Fruit fly (Drosophila melanogaster) whole organism, embryonic: Measurements from ENCODE around the gene CG7432.

Source experiments
- B-H1 ChIP-seq: fragments of 200-800 bp; sonication (Bioruptor generic); IDR thresholded peaks from 3 replicates; pipeline ENCODE4 v1.3.6; 2022; ENCODE audit warnings: missing biosample characterization, missing genetic modification characterization
- Bdp1 ChIP-seq: fragments of 200-800 bp; sonication (Bioruptor generic); optimal IDR thresholded peaks from 3 replicates; lab custom pipeline; 2016; ENCODE audit warnings: missing biosample characterization, missing genetic modification characterization
- CG1024 ChIP-seq: fragments of 200-800 bp; sonication (Bioruptor generic); IDR thresholded peaks from 2 replicates; pipeline ENCODE4 v1.3.6; 2022; ENCODE audit warnings: missing biosample characterization, missing genetic modification characterization
- CG10431 ChIP-seq: fragments of 200-800 bp; sonication (Bioruptor generic); optimal IDR thresholded peaks from 3 replicates; lab custom pipeline; 2018; ENCODE audit warnings: missing biosample characterization, mild to moderate bottlenecking, missing genetic modification characterization
- CG10543 ChIP-seq: fragments of 200-800 bp; sonication (Bioruptor generic); optimal IDR thresholded peaks from 3 replicates; lab custom pipeline; 2017; ENCODE audit warnings: missing biosample characterization, mild to moderate bottlenecking, missing genetic modification characterization, moderate library complexity
- CG10654 ChIP-seq: fragments of 200-800 bp; sonication (Bioruptor generic); optimal IDR thresholded peaks from 2 replicates; lab custom pipeline; 2016; ENCODE audit warnings: missing biosample characterization, missing genetic modification characterization
- CG11456 ChIP-seq: fragments of 200-800 bp; sonication (Bioruptor generic); IDR thresholded peaks from 3 replicates; pipeline ENCODE4 v1.3.6; 2022; ENCODE audit warnings: missing biosample characterization, missing genetic modification characterization
- CG11696 ChIP-seq: fragments of 200-800 bp; sonication (Bioruptor generic); IDR thresholded peaks from 2 replicates; pipeline ENCODE4 v1.3.6; 2022; ENCODE audit warnings: missing biosample characterization, missing genetic modification characterization
- CG12155 ChIP-seq: fragments of 200-800 bp; sonication (Bioruptor generic); optimal IDR thresholded peaks from 3 replicates; lab custom pipeline; 2016; ENCODE audit warnings: missing biosample characterization, missing genetic modification characterization
- CG12219 ChIP-seq: fragments of 200-800 bp; sonication (Bioruptor generic); optimal IDR thresholded peaks from 3 replicates; lab custom pipeline; 2018; ENCODE audit warnings: missing biosample characterization, mild to moderate bottlenecking, missing genetic modification characterization
- CG13775 ChIP-seq: fragments of 200-800 bp; sonication (Bioruptor generic); optimal IDR thresholded peaks from 3 replicates; lab custom pipeline; 2017; ENCODE audit warnings: missing biosample characterization, mild to moderate bottlenecking, missing genetic modification characterization
- CG14710 ChIP-seq: fragments of 200-800 bp; sonication (Bioruptor generic); optimal IDR thresholded peaks from 3 replicates; lab custom pipeline; 2019; ENCODE audit warnings: missing biosample characterization, mild to moderate bottlenecking, missing genetic modification characterization, moderate library complexity
- CG1602 ChIP-seq: fragments of 200-800 bp; sonication (Bioruptor generic); optimal IDR thresholded peaks from 3 replicates; lab custom pipeline; 2016; ENCODE audit warnings: missing biosample characterization, missing genetic modification characterization
- CG16815 ChIP-seq: fragments of 200-800 bp; sonication (Bioruptor generic); optimal IDR thresholded peaks from 3 replicates; lab custom pipeline; 2017; ENCODE audit warnings: missing biosample characterization, mild to moderate bottlenecking, missing genetic modification characterization
- CG17802 ChIP-seq: fragments of 200-800 bp; sonication (Bioruptor generic); optimal IDR thresholded peaks from 2 replicates; lab custom pipeline; 2018; ENCODE audit warnings: missing biosample characterization, mild to moderate bottlenecking, missing genetic modification characterization, moderate library complexity
- CG1832 ChIP-seq: fragments of 200-800 bp; sonication (Bioruptor generic); optimal IDR thresholded peaks from 2 replicates; lab custom pipeline; 2017; ENCODE audit warnings: missing biosample characterization, mild to moderate bottlenecking, missing genetic modification characterization, inconsistent platforms
- CG31224 ChIP-seq: fragments of 200-800 bp; sonication (Bioruptor generic); IDR thresholded peaks from 2 replicates; pipeline ENCODE4 v1.3.6; 2022; ENCODE audit warnings: missing biosample characterization, missing genetic modification characterization
- CG33213 ChIP-seq: fragments of 200-800 bp; sonication (Bioruptor generic); optimal IDR thresholded peaks from 3 replicates; lab custom pipeline; 2016; ENCODE audit warnings: missing biosample characterization, missing genetic modification characterization
- CG9437 ChIP-seq: fragments of 200-800 bp; sonication (Bioruptor generic); optimal IDR thresholded peaks from 2 replicates; lab custom pipeline; 2018; ENCODE audit warnings: missing biosample characterization, mild to moderate bottlenecking, missing genetic modification characterization
- HmgZ ChIP-seq: fragments of 200-800 bp; sonication (Bioruptor generic); optimal IDR thresholded peaks from 2 replicates; lab custom pipeline; 2018; ENCODE audit warnings: missing biosample characterization, mild to moderate bottlenecking, missing genetic modification characterization
- NC2β ChIP-seq: fragments of 200-800 bp; sonication (Bioruptor generic); optimal IDR thresholded peaks from 2 replicates; lab custom pipeline; 2016; ENCODE audit warnings: missing biosample characterization, missing genetic modification characterization
- NfI ChIP-seq: fragments of 200-800 bp; sonication (Bioruptor generic); optimal IDR thresholded peaks from 3 replicates; lab custom pipeline; 2018; ENCODE audit warnings: missing biosample characterization, mild to moderate bottlenecking, missing genetic modification characterization, moderate library complexity
- Ravus ChIP-seq: fragments of 200-800 bp; sonication (Bioruptor generic); IDR thresholded peaks from 2 replicates; pipeline ENCODE4 v1.3.6; 2022; ENCODE audit warnings: missing biosample characterization, missing genetic modification characterization
- Sox102F ChIP-seq: fragments of 200-800 bp; sonication (Bioruptor generic); optimal IDR thresholded peaks from 2 replicates; lab custom pipeline; 2018; ENCODE audit warnings: missing biosample characterization, mild to moderate bottlenecking, missing genetic modification characterization, moderate library complexity
- Sry-β ChIP-seq: fragments of 200-800 bp; sonication (Bioruptor generic); optimal IDR thresholded peaks from 2 replicates; lab custom pipeline; 2018; ENCODE audit warnings: missing biosample characterization, mild to moderate bottlenecking, missing genetic modification characterization, moderate library complexity
- az2 ChIP-seq: fragments of 200-800 bp; sonication (Bioruptor generic); optimal IDR thresholded peaks from 3 replicates; lab custom pipeline; 2016; ENCODE audit warnings: missing biosample characterization, missing genetic modification characterization
- bab2 ChIP-seq: fragments of 200-800 bp; sonication (Bioruptor generic); optimal IDR thresholded peaks from 2 replicates; lab custom pipeline; 2016; ENCODE audit warnings: missing biosample characterization, missing genetic modification characterization
- bcd ChIP-seq: fragments of 200-800 bp; sonication (Bioruptor generic); optimal IDR thresholded peaks from 2 replicates; lab custom pipeline; 2017; ENCODE audit warnings: missing biosample characterization, mild to moderate bottlenecking, missing genetic modification characterization
- bigmax ChIP-seq: fragments of 200-800 bp; sonication (Bioruptor generic); optimal IDR thresholded peaks from 2 replicates; lab custom pipeline; 2018; ENCODE audit warnings: missing biosample characterization, mild to moderate bottlenecking, missing genetic modification characterization
- corto ChIP-seq: fragments of 200-800 bp; sonication (Bioruptor generic); optimal IDR thresholded peaks from 2 replicates; lab custom pipeline; 2016; ENCODE audit warnings: missing biosample characterization, mild to moderate bottlenecking, missing genetic modification characterization, moderate library complexity
- dm ChIP-seq: fragments of 200-800 bp; sonication (Bioruptor generic); optimal IDR thresholded peaks from 3 replicates; lab custom pipeline; 2016; ENCODE audit warnings: missing biosample characterization, missing genetic modification characterization
- eve ChIP-seq, 2 experiments: fragments of >200 bp; optimal IDR thresholded peaks; 2 replicates each; lab custom pipeline; 2017; ENCODE audit warnings: missing biosample characterization in 2 of 2, missing genetic modification characterization in 2 of 2
- ewg ChIP-seq: fragments of 200-800 bp; sonication (Bioruptor generic); optimal IDR thresholded peaks from 3 replicates; lab custom pipeline; 2017; ENCODE audit warnings: mild to moderate bottlenecking, missing biosample characterization, missing genetic modification reagents, missing genetic modification characterization
- fd3F ChIP-seq: fragments of 200-800 bp; sonication (Bioruptor generic); optimal IDR thresholded peaks from 2 replicates; lab custom pipeline; 2018; ENCODE audit warnings: missing biosample characterization, mild to moderate bottlenecking, missing genetic modification characterization, moderate library complexity
- fru ChIP-seq: fragments of >200 bp; optimal IDR thresholded peaks from 2 replicates; lab custom pipeline; 2017
- grn ChIP-seq: fragments of 200-800 bp; sonication (Bioruptor generic); optimal IDR thresholded peaks from 3 replicates; lab custom pipeline; 2017; ENCODE audit warnings: missing biosample characterization, missing genetic modification characterization
- gsb-n ChIP-seq: fragments of 200-800 bp; sonication (Bioruptor generic); optimal IDR thresholded peaks from 3 replicates; lab custom pipeline; 2018; ENCODE audit warnings: missing biosample characterization, mild to moderate bottlenecking, missing genetic modification characterization
- insv ChIP-seq, 2 experiments: fragments of 200-800 bp; sonication (Bioruptor generic); optimal IDR thresholded peaks; 3 replicates each; lab custom pipeline; 2016 to 2018; ENCODE audit warnings: missing biosample characterization in 2 of 2, missing genetic modification characterization in 2 of 2
- nerfin-2 ChIP-seq: fragments of 200-800 bp; sonication (Bioruptor generic); IDR thresholded peaks from 2 replicates; pipeline ENCODE4 v1.3.6; 2022; ENCODE audit warnings: missing biosample characterization, missing genetic modification characterization; ENCODE audit not compliant: partially characterized antibody
- peb ChIP-seq: fragments of 200-800 bp; sonication (Bioruptor generic); IDR thresholded peaks from 2 replicates; pipeline ENCODE4 v1.3.6; 2022; ENCODE audit warnings: missing biosample characterization, missing genetic modification characterization
- pzg ChIP-seq: fragments of 200-800 bp; sonication (Bioruptor generic); optimal IDR thresholded peaks from 3 replicates; lab custom pipeline; 2018; ENCODE audit warnings: missing biosample characterization, mild to moderate bottlenecking, missing genetic modification characterization, moderate library complexity
- ranshi ChIP-seq: fragments of 200-800 bp; sonication (Bioruptor generic); IDR thresholded peaks from 2 replicates; pipeline ENCODE4 v1.3.6; 2022; ENCODE audit warnings: missing biosample characterization, missing genetic modification characterization
- ro ChIP-seq: fragments of 200-800 bp; sonication (Bioruptor generic); IDR thresholded peaks from 2 replicates; pipeline ENCODE4 v1.3.6; 2022; ENCODE audit warnings: missing biosample characterization, missing genetic modification characterization
- run ChIP-seq: fragments of 200-800 bp; sonication (Bioruptor generic); optimal IDR thresholded peaks from 3 replicates; lab custom pipeline; 2018; ENCODE audit warnings: missing biosample characterization, mild to moderate bottlenecking, missing genetic modification characterization
- schlank ChIP-seq: fragments of 200-800 bp; sonication (Bioruptor generic); optimal IDR thresholded peaks from 2 replicates; lab custom pipeline; 2018; ENCODE audit warnings: missing biosample characterization, mild to moderate bottlenecking, missing genetic modification characterization
- seq ChIP-seq: fragments of 200-800 bp; sonication (Bioruptor generic); IDR thresholded peaks from 2 replicates; pipeline ENCODE4 v1.3.6; 2022; ENCODE audit warnings: missing biosample characterization, missing genetic modification characterization
- sob ChIP-seq: fragments of 200-800 bp; sonication (Bioruptor generic); IDR thresholded peaks from 2 replicates; pipeline ENCODE4 v1.3.6; 2022; ENCODE audit warnings: missing biosample characterization, missing genetic modification characterization
- sqz ChIP-seq: fragments of 200-800 bp; sonication (Bioruptor generic); optimal IDR thresholded peaks from 3 replicates; lab custom pipeline; 2018; ENCODE audit warnings: missing biosample characterization, mild to moderate bottlenecking, missing genetic modification characterization
- stc ChIP-seq: fragments of 200-800 bp; sonication (Bioruptor generic); IDR thresholded peaks from 2 replicates; pipeline ENCODE4 v1.3.6; 2022; ENCODE audit warnings: missing biosample characterization, missing genetic modification characterization
- usp ChIP-seq: fragments of >200 bp; optimal IDR thresholded peaks from 2 replicates; lab custom pipeline; 2017; ENCODE audit warnings: missing biosample characterization, missing genetic modification characterization
- yki ChIP-seq: fragments of >200 bp; optimal IDR thresholded peaks from 3 replicates; lab custom pipeline; 2018
- zfh2 ChIP-seq: fragments of 200-800 bp; sonication (Bioruptor generic); optimal IDR thresholded peaks from 2 replicates; lab custom pipeline; 2016; ENCODE audit warnings: missing biosample characterization, missing genetic modification characterization

CG7432 gene

dm6 chr3R:19648289-19648916, 16.4 kb upstream of the CG7432 start, which contains the start of the genes CG6195 and CG31220 (continued):
- TF ChIP-seq bigmax (GFP tag; lab: Kevin White, UChicago) = peak; percentile 94
- TF ChIP-seq ewg = peak; percentile 40
- no peak for TF ChIP-seq grn (GFP tag; lab: Kevin White, UChicago)
- no peak for TF ChIP-seq CG1024
- TF ChIP-seq yki (lab: Kevin White, UChicago) = no peak
- TF ChIP-seq Bdp1 (GFP tag; lab: Kevin White, UChicago) = no peak
- TF ChIP-seq CG9437 (GFP tag; lab: Kevin White, UChicago) = peak; percentile 10
- no peak for TF ChIP-seq CG12219 (GFP tag; lab: Kevin White, UChicago)
- TF ChIP-seq ro (GFP tag; lab: Robert Waterston, UW) = no peak
- peak; percentile 70 for TF ChIP-seq pzg (GFP tag; lab: Kevin White, UChicago)
- TF ChIP-seq sqz (GFP tag; lab: Kevin White, UChicago) = no peak
- TF ChIP-seq seq = no peak
- peak; percentile 34 for TF ChIP-seq NC2β (GFP tag; lab: Kevin White, UChicago)
- no peak for TF ChIP-seq CG1602
- TF ChIP-seq ranshi = no peak
- no peak for TF ChIP-seq stc (GFP tag; lab: Robert Waterston, UW)
- TF ChIP-seq CG10431 = peak; percentile 17
- no peak for TF ChIP-seq dm
- peak; percentile 24 for TF ChIP-seq zfh2 (GFP tag; lab: Kevin White, UChicago)
- TF ChIP-seq Sry-β (GFP tag; lab: Kevin White, UChicago) = no peak
- no peak for TF ChIP-seq bab2
- TF ChIP-seq peb (GFP tag; lab: Robert Waterston, UW) = no peak
- TF ChIP-seq CG10654 (GFP tag; lab: Kevin White, UChicago) = no peak
- TF ChIP-seq CG11456 (GFP tag; lab: Robert Waterston, UW) = peak; percentile 76; the same call in 2 of the 3 replicates
- no peak for TF ChIP-seq CG33213 (GFP tag; lab: Kevin White, UChicago)
- TF ChIP-seq CG11696 (GFP tag; lab: Robert Waterston, UW) = no peak
- TF ChIP-seq fru (lab: Kevin White, UChicago) = no peak
- TF ChIP-seq Ravus (GFP tag; lab: Robert Waterston, UW) = no peak
- no peak for TF ChIP-seq usp (GFP tag; lab: Kevin White, UChicago)
- peak; percentile 28 for TF ChIP-seq bcd (GFP tag; lab: Kevin White, UChicago)
- peak; percentile 23 for TF ChIP-seq NfI (GFP tag; lab: Kevin White, UChicago)
- peak; percentile 37 for TF ChIP-seq Sox102F (GFP tag; lab: Kevin White, UChicago)
- 0 out of 2 replicates have a peak, but pooled peaks have one; percentile 28 for TF ChIP-seq sob (GFP tag; lab: Robert Waterston, UW)
- no peak for TF ChIP-seq CG12155 (GFP tag; lab: Kevin White, UChicago)
- TF ChIP-seq insv (GFP tag; optimal IDR thresholded peaks at IDR 0.05; lab: Kevin White, UChicago) = no peak
- TF ChIP-seq gsb-n (tag; lab: Kevin White, UChicago) = no peak
- no peak for TF ChIP-seq CG17802 (tag; lab: Kevin White, UChicago)
- no peak for TF ChIP-seq fd3F (GFP tag; lab: Kevin White, UChicago)
- no peak for TF ChIP-seq schlank (tag; lab: Kevin White, UChicago)
- no peak for TF ChIP-seq CG16815 (GFP tag; lab: Kevin White, UChicago)
- no peak for TF ChIP-seq nerfin-2 (GFP tag; lab: Robert Waterston, UW)
- peak; percentile 26 for TF ChIP-seq CG14710 (tag; lab: Kevin White, UChicago)
- TF ChIP-seq az2 (GFP tag; lab: Kevin White, UChicago) = peak; percentile 13
- TF ChIP-seq CG31224 = no peak
- TF ChIP-seq HmgZ (tag; lab: Kevin White, UChicago) = peak; percentile 27
- TF ChIP-seq CG1832 (GFP tag; lab: Kevin White, UChicago) = no peak
- no peak for TF ChIP-seq corto (GFP tag; lab: Kevin White, UChicago)
- TF ChIP-seq B-H1 (GFP tag; lab: Robert Waterston, UW) = no peak
- no peak for TF ChIP-seq run
- no peak for TF ChIP-seq eve (GFP tag; optimal IDR thresholded peaks at IDR 0.05; lab: Kevin White, UChicago)
- TF ChIP-seq CG13775 = peak; percentile 36
- no peak for TF ChIP-seq CG10543
